Fruit fly (Drosophila melanogaster) whole organism, embryonic: ENCODE results near the gene CG31832.
A peak's percentile ranks its signal among the peaks of the same experiment; 100 is the strongest.

Source experiments
- ATbp ChIP-seq: fragments of 200-800 bp; sonication (Bioruptor generic); optimal IDR thresholded peaks from 2 replicates; lab custom pipeline; 2017; ENCODE audit warnings: missing biosample characterization, mild to moderate bottlenecking, missing genetic modification characterization, missing genetic modification reagents
- BEAF-32 ChIP-seq: fragments of 200-800 bp; sonication (Bioruptor generic); optimal IDR thresholded peaks from 3 replicates; lab custom pipeline; 2017; ENCODE audit warnings: missing biosample characterization, missing genetic modification characterization, mild to moderate bottlenecking, moderate library complexity, missing genetic modification reagents
- CG10209 ChIP-seq: fragments of 200-800 bp; sonication (Bioruptor generic); optimal IDR thresholded peaks from 3 replicates; lab custom pipeline; 2017; ENCODE audit warnings: missing biosample characterization, mild to moderate bottlenecking, missing genetic modification characterization, missing genetic modification reagents
- CG10462 ChIP-seq: fragments of 200-800 bp; sonication (Bioruptor generic); optimal IDR thresholded peaks from 2 replicates; lab custom pipeline; 2016; ENCODE audit warnings: missing biosample characterization, missing genetic modification characterization
- CG10543 ChIP-seq: fragments of 200-800 bp; sonication (Bioruptor generic); optimal IDR thresholded peaks from 3 replicates; lab custom pipeline; 2017; ENCODE audit warnings: missing biosample characterization, mild to moderate bottlenecking, missing genetic modification characterization, moderate library complexity
- CG13775 ChIP-seq: fragments of 200-800 bp; sonication (Bioruptor generic); optimal IDR thresholded peaks from 3 replicates; lab custom pipeline; 2017; ENCODE audit warnings: missing biosample characterization, mild to moderate bottlenecking, missing genetic modification characterization
- CG18011 ChIP-seq: fragments of 200-800 bp; sonication (Bioruptor generic); optimal IDR thresholded peaks from 2 replicates; lab custom pipeline; 2017; ENCODE audit warnings: missing biosample characterization, missing genetic modification characterization, mild to moderate bottlenecking, moderate library complexity, missing genotype
- CG18262 ChIP-seq: fragments of 200-800 bp; optimal IDR thresholded peaks from 3 replicates; lab custom pipeline; 2019; ENCODE audit warnings: missing biosample characterization, mild to moderate bottlenecking, missing genetic modification characterization, moderate library complexity
- CG2889 ChIP-seq: fragments of 200-800 bp; sonication (Bioruptor generic); IDR thresholded peaks from 3 replicates; pipeline ENCODE4 v1.3.6; 2022; ENCODE audit warnings: missing biosample characterization, missing genetic modification characterization
- CG33213 ChIP-seq: fragments of 200-800 bp; sonication (Bioruptor generic); optimal IDR thresholded peaks from 3 replicates; lab custom pipeline; 2016; ENCODE audit warnings: missing biosample characterization, missing genetic modification characterization
- CG4360 ChIP-seq: fragments of 200-800 bp; sonication (Bioruptor generic); IDR thresholded peaks from 2 replicates; pipeline ENCODE4 v1.3.6; 2022; ENCODE audit warnings: missing biosample characterization, missing genetic modification characterization
- CG7357 ChIP-seq: fragments of 200-800 bp; sonication (Bioruptor generic); IDR thresholded peaks from 3 replicates; pipeline ENCODE4 v1.3.6; 2022; ENCODE audit warnings: missing biosample characterization, missing genetic modification characterization
- CG7839 ChIP-seq: fragments of 200-800 bp; sonication (Bioruptor generic); optimal IDR thresholded peaks from 3 replicates; lab custom pipeline; 2018; ENCODE audit warnings: missing biosample characterization, mild to moderate bottlenecking, missing genetic modification characterization, moderate library complexity
- CG8290 ChIP-seq, 3 experiments: fragments of 200-800 bp; sonication (Bioruptor generic); optimal IDR thresholded peaks; 2 replicates each; lab custom pipeline; 2016 to 2019; ENCODE audit warnings: missing biosample characterization in 3 of 3, missing genetic modification characterization in 3 of 3, mild to moderate bottlenecking in 2 of 3, moderate library complexity in 1 of 3
- CG9797 ChIP-seq: fragments of 200-800 bp; sonication (Bioruptor generic); optimal IDR thresholded peaks from 3 replicates; lab custom pipeline; 2018; ENCODE audit warnings: missing biosample characterization, mild to moderate bottlenecking, missing genetic modification characterization
- HHEX ChIP-seq: fragments of 200-800 bp; sonication (Bioruptor generic); optimal IDR thresholded peaks from 3 replicates; lab custom pipeline; 2017; ENCODE audit warnings: missing biosample characterization, mild to moderate bottlenecking, missing genetic modification characterization, missing genetic modification reagents
- HLH3B ChIP-seq: fragments of 200-800 bp; sonication (Bioruptor generic); IDR thresholded peaks from 2 replicates; pipeline ENCODE4 v1.3.6; 2022; ENCODE audit warnings: missing biosample characterization, missing genetic modification characterization
- HLH54F ChIP-seq: fragments of 200-800 bp; sonication (Bioruptor generic); optimal IDR thresholded peaks from 3 replicates; lab custom pipeline; 2016; ENCODE audit warnings: missing biosample characterization, missing genetic modification characterization
- HLHmδ ChIP-seq: fragments of 200-800 bp; sonication (Bioruptor generic); optimal IDR thresholded peaks from 2 replicates; lab custom pipeline; 2018; ENCODE audit warnings: missing biosample characterization, mild to moderate bottlenecking, missing genetic modification characterization, moderate library complexity
- Hr51 ChIP-seq, 2 experiments: fragments of 200-800 bp; sonication (Bioruptor generic); optimal IDR thresholded peaks; 2 replicates in 1 of 2; 3 replicates in 1 of 2; lab custom pipeline; 2016 to 2018; ENCODE audit warnings: missing biosample characterization in 2 of 2, missing genetic modification characterization in 2 of 2, mild to moderate bottlenecking in 1 of 2, moderate library complexity in 1 of 2
- Hr78 ChIP-seq, 2 experiments: fragments of 200-800 bp in 1 of 2; fragments of >200 bp in 1 of 2; sonication (Bioruptor generic) in 1 of 2; optimal IDR thresholded peaks; 2 replicates each; lab custom pipeline; 2017 to 2019; ENCODE audit warnings: missing biosample characterization in 2 of 2, missing genetic modification characterization in 2 of 2, mild to moderate bottlenecking in 1 of 2, moderate library complexity in 1 of 2
- Jarid2 ChIP-seq: fragments of 200-800 bp; sonication (Bioruptor generic); optimal IDR thresholded peaks from 3 replicates; lab custom pipeline; 2017; ENCODE audit warnings: mild to moderate bottlenecking, missing biosample characterization, missing genetic modification reagents, missing genetic modification characterization
- NC2α ChIP-seq: fragments of 200-800 bp; sonication (Bioruptor generic); optimal IDR thresholded peaks from 2 replicates; lab custom pipeline; 2016; ENCODE audit warnings: missing biosample characterization, missing genetic modification characterization
- Trl ChIP-seq, 3 experiments: fragments of >200 bp in 2 of 3; fragments of 200-800 bp in 1 of 3; sonication (Bioruptor generic) in 1 of 3; optimal IDR thresholded peaks; 2 replicates in 1 of 3; 3 replicates in 2 of 3; lab custom pipeline; 2016 to 2017; ENCODE audit warnings: missing biosample characterization in 1 of 3, missing genetic modification characterization in 1 of 3
- abd-A ChIP-seq: fragments of 200-800 bp; sonication (Bioruptor generic); optimal IDR thresholded peaks from 3 replicates; lab custom pipeline; 2019; ENCODE audit warnings: missing biosample characterization, mild to moderate bottlenecking, missing genetic modification characterization, moderate library complexity
- ac ChIP-seq: fragments of 200-800 bp; sonication (Bioruptor generic); optimal IDR thresholded peaks from 3 replicates; lab custom pipeline; 2017; ENCODE audit warnings: missing biosample characterization, mild to moderate bottlenecking, missing genetic modification characterization
- ara ChIP-seq: fragments of 200-800 bp; sonication (Bioruptor generic); IDR thresholded peaks from 2 replicates; pipeline ENCODE4 v1.3.6; 2022; ENCODE audit warnings: missing biosample characterization, missing genetic modification characterization
- cad ChIP-seq: fragments of >200 bp; optimal IDR thresholded peaks from 2 replicates; lab custom pipeline; 2017; ENCODE audit warnings: missing biosample characterization, missing genetic modification characterization
- crol ChIP-seq: fragments of 200-800 bp; sonication (Bioruptor generic); IDR thresholded peaks from 2 replicates; pipeline ENCODE4 v1.3.6; 2022; ENCODE audit warnings: missing biosample characterization, missing genetic modification characterization
- disco-r ChIP-seq: fragments of 200-800 bp; sonication (Bioruptor generic); optimal IDR thresholded peaks from 2 replicates; lab custom pipeline; 2016; ENCODE audit warnings: missing biosample characterization, missing genetic modification characterization
- dpn ChIP-seq, 2 experiments: fragments of 200-800 bp; sonication (Bioruptor generic); optimal IDR thresholded peaks; 3 replicates each; lab custom pipeline; 2016; ENCODE audit warnings: missing biosample characterization in 2 of 2, missing genetic modification characterization in 2 of 2
- dysf ChIP-seq: fragments of 200-800 bp; sonication (Bioruptor generic); IDR thresholded peaks from 3 replicates; pipeline ENCODE4 v1.3.6; 2022; ENCODE audit warnings: missing biosample characterization, missing genetic modification characterization
- ftz-f1 ChIP-seq: fragments of 200-800 bp; sonication (Bioruptor generic); optimal IDR thresholded peaks from 2 replicates; lab custom pipeline; 2016; ENCODE audit warnings: missing biosample characterization, missing genetic modification characterization
- gce ChIP-seq: fragments of 200-800 bp; sonication (Bioruptor generic); IDR thresholded peaks from 3 replicates; pipeline ENCODE4 v1.3.6; 2022; ENCODE audit warnings: missing biosample characterization, missing genetic modification characterization
- gem ChIP-seq: fragments of 200-800 bp; sonication (Bioruptor generic); optimal IDR thresholded peaks from 2 replicates; lab custom pipeline; 2019; ENCODE audit warnings: missing biosample characterization, mild to moderate bottlenecking, missing genetic modification characterization, moderate library complexity
- hbn ChIP-seq: fragments of 200-800 bp; sonication (Bioruptor generic); IDR thresholded peaks from 2 replicates; pipeline ENCODE4 v1.3.6; 2022; ENCODE audit warnings: missing biosample characterization, missing genetic modification characterization; ENCODE audit not compliant: partially characterized antibody
- nerfin-1 ChIP-seq: fragments of 200-800 bp; sonication (Bioruptor generic); optimal IDR thresholded peaks from 3 replicates; lab custom pipeline; 2019; ENCODE audit warnings: missing biosample characterization, mild to moderate bottlenecking, missing genetic modification characterization, moderate library complexity
- onecut ChIP-seq: fragments of 200-800 bp; sonication (Bioruptor generic); IDR thresholded peaks from 2 replicates; pipeline ENCODE4 v1.3.6; 2022; ENCODE audit warnings: missing biosample characterization, missing genetic modification characterization
- pb ChIP-seq: fragments of 200-800 bp; sonication (Bioruptor generic); optimal IDR thresholded peaks from 3 replicates; lab custom pipeline; 2016; ENCODE audit warnings: missing biosample characterization, missing genetic modification characterization
- peb ChIP-seq: fragments of 200-800 bp; sonication (Bioruptor generic); IDR thresholded peaks from 2 replicates; pipeline ENCODE4 v1.3.6; 2022; ENCODE audit warnings: missing biosample characterization, missing genetic modification characterization
- sens ChIP-seq: fragments of 200-800 bp; sonication (Bioruptor generic); peaks from one replicate; lab custom pipeline; 2016; ENCODE audit warnings: missing biosample characterization, missing genetic modification characterization
- slou ChIP-seq: fragments of 200-800 bp; sonication (Bioruptor generic); optimal IDR thresholded peaks from 3 replicates; lab custom pipeline; 2016; ENCODE audit warnings: missing biosample characterization, missing genetic modification characterization
- sna ChIP-seq: fragments of 200-800 bp; sonication (Bioruptor generic); IDR thresholded peaks from 2 replicates; pipeline ENCODE4 v1.3.6; 2022; ENCODE audit warnings: missing biosample characterization, missing genetic modification characterization; ENCODE audit not compliant: partially characterized antibody
- wek ChIP-seq: fragments of 200-800 bp; sonication (Bioruptor generic); optimal IDR thresholded peaks from 3 replicates; lab custom pipeline; 2018; ENCODE audit warnings: missing biosample characterization, mild to moderate bottlenecking, missing genetic modification characterization, moderate library complexity

CG31832 gene

dm6 chr2L:15031650-15032049 lies at the start of gene CG31832:
Gene CG31832 (minus strand): TSS chr2L:15031750.
- peak; percentile 27 for TF ChIP-seq sens
- no peak for TF ChIP-seq HHEX
- TF ChIP-seq, all 482 proteins: peak for 1

- TF ChIP-seq nerfin-1 (peak; percentile 56), CG4360 (GFP tag; lab: Robert Waterston, UW) (no peak), ATbp (GFP tag; lab: Kevin White, UChicago) (peak; percentile 33), Jarid2 (GFP tag; lab: Kevin White, UChicago) (peak; percentile 49), Hr78 (GFP tag; optimal IDR thresholded peaks at IDR 0.05; lab: Kevin White, UChicago) (no peak), disco-r (no peak), CG9797 (no peak), CG10462 (no peak), CG2889 (no peak), CG33213 (GFP tag; lab: Kevin White, UChicago) (no peak), Hr51 (GFP tag; optimal IDR thresholded peaks at IDR 0.05; lab: Kevin White, UChicago) (peak in 1 of 2 experiments; percentile 2), CG7839 (tag; lab: Kevin White, UChicago) (no peak), slou (no peak), NC2α (no peak), CG10543 (no peak), ftz-f1 (GFP tag; lab: Kevin White, UChicago) (no peak), HLHmδ (GFP tag; lab: Kevin White, UChicago) (no peak), CG7357 (GFP tag; lab: Robert Waterston, UW) (no peak), cad (GFP tag; lab: Kevin White, UChicago) (no peak), gce (GFP tag; lab: Robert Waterston, UW) (peak; percentile 33; the same call in 1 of the 3 replicates), HLH3B (GFP tag; lab: Robert Waterston, UW) (0 out of 2 replicates have a peak, but pooled peaks have one; percentile 14), gem (tag; lab: Kevin White, UChicago) (no peak), hbn (GFP tag; lab: Robert Waterston, UW) (no peak), CG8290 (GFP tag; optimal IDR thresholded peaks at IDR 0.05; lab: Kevin White, UChicago) (no peak), CG8290 (tag; optimal IDR thresholded peaks at IDR 0.05; lab: Kevin White, UChicago) (no peak), abd-A (tag; lab: Kevin White, UChicago) (peak; percentile 28), onecut (peak; percentile 98), HLH54F (GFP tag; lab: Kevin White, UChicago) (no peak), peb (no peak), BEAF-32 (GFP tag; lab: Kevin White, UChicago) (no peak), CG10209 (GFP tag; lab: Kevin White, UChicago) (no peak), pb (GFP tag; lab: Kevin White, UChicago) (no peak), ara (GFP tag; lab: Robert Waterston, UW) (no peak), dysf (GFP tag; lab: Robert Waterston, UW) (no peak), sna (GFP tag; lab: Robert Waterston, UW) (0 out of 2 replicates have a peak, but pooled peaks have one; percentile 19), dpn (GFP tag; optimal IDR thresholded peaks at IDR 0.05; lab: Kevin White, UChicago) (no peak), CG18262 (tag; lab: Kevin White, UChicago) (no peak), CG18011 (no peak), ac (GFP tag; lab: Kevin White, UChicago) (no peak), crol (GFP tag; lab: Robert Waterston, UW) (peak; percentile 52; the same call in 1 of the 2 replicates), Trl (optimal IDR thresholded peaks at IDR 0.05; lab: Kevin White, UChicago) (peak; percentile 24 to 31), Trl (GFP tag; optimal IDR thresholded peaks at IDR 0.05; lab: Kevin White, UChicago) (no peak), CG13775 (no peak), wek (GFP tag; lab: Kevin White, UChicago) (no peak)
- TF ChIP-seq, all 482 proteins: peak for 11
Measured at dm6 chr2L:15074465-15074864, 42.9 kb upstream of the CG31832 start, which contains the start of gene wwk. Gene wwk (plus strand): TSS chr2L:15074776.
